Worm (Caenorhabditis elegans) whole organism, L3 larva: ENCODE results near the gene Y54G2A.49.

ENCODE experiments used
- ZK546.5 ChIP-seq: sonication (generic microtip); optimal IDR thresholded peaks from 2 replicates; lab custom pipeline; 2017; ENCODE audit warnings: missing biosample characterization, missing genetic modification characterization
- ama-1 ChIP-seq: fragments of 150-350 bp; optimal IDR thresholded peaks from 2 replicates; lab custom pipeline; 2018
- ceh-82 ChIP-seq: fragments of 150-350 bp; optimal IDR thresholded peaks from 2 replicates; lab custom pipeline; 2014; ENCODE audit warnings: missing biosample characterization, missing genetic modification characterization
- egl-5 ChIP-seq: fragments of 150-350 bp; optimal IDR thresholded peaks from 2 replicates; lab custom pipeline; 2017; ENCODE audit warnings: missing biosample characterization, missing genetic modification reagents, missing genetic modification characterization, inconsistent platforms
- elt-1 ChIP-seq: fragments of 150-350 bp; optimal IDR thresholded peaks from 2 replicates; lab custom pipeline; 2014; ENCODE audit warnings: missing biosample characterization, missing genetic modification characterization
- elt-3 ChIP-seq, 3 experiments: fragments of 150-350 bp in 1 of 3; sonication (generic microtip) in 2 of 3; optimal IDR thresholded peaks; 2 replicates in 2 of 3; 4 replicates in 1 of 3; lab custom pipeline; 2014 to 2017; ENCODE audit warnings: missing biosample characterization in 3 of 3, missing genetic modification characterization in 3 of 3
- fos-1 ChIP-seq: fragments of 150-350 bp; optimal IDR thresholded peaks from 2 replicates; lab custom pipeline; 2014; ENCODE audit warnings: missing biosample characterization, missing genetic modification characterization
- mdl-1 ChIP-seq: fragments of 150-350 bp; optimal IDR thresholded peaks from 2 replicates; lab custom pipeline; 2014; ENCODE audit warnings: missing biosample characterization, missing genetic modification characterization
- nhr-11 ChIP-seq: fragments of 150-350 bp; optimal IDR thresholded peaks from 2 replicates; lab custom pipeline; 2014; ENCODE audit warnings: missing biosample characterization, missing genetic modification characterization
- nhr-12 ChIP-seq: fragments of 150-350 bp; optimal IDR thresholded peaks from 2 replicates; lab custom pipeline; 2014; ENCODE audit warnings: missing biosample characterization, missing genetic modification characterization
- pha-4 ChIP-seq: fragments of 150-350 bp; optimal IDR thresholded peaks from 2 replicates; lab custom pipeline; 2014; ENCODE audit warnings: missing biosample characterization, missing genetic modification reagents, missing genetic modification characterization
- pqm-1 ChIP-seq: fragments of 150-350 bp; optimal IDR thresholded peaks from 2 replicates; lab custom pipeline; 2017; ENCODE audit warnings: missing biosample characterization, missing genetic modification characterization, inconsistent platforms
- sea-2 ChIP-seq: fragments of 150-350 bp; sonication (generic microtip); optimal IDR thresholded peaks from 4 replicates; lab custom pipeline; 2014; ENCODE audit warnings: missing biosample characterization, missing genetic modification reagents, missing genetic modification characterization

ce11 chrIV:2808154-2808553 is 44.9 kb downstream of the Y54G2A.49 start:
- TF ChIP-seq mdl-1, result no peak
- no peak for TF ChIP-seq ama-1 (lab: Kevin White, UChicago)
- TF ChIP-seq fos-1, result no peak
- TF ChIP-seq pha-4 (tag; lab: Kevin White, UChicago), result no peak
- no peak for TF ChIP-seq nhr-11
- no peak for TF ChIP-seq sea-2 (GFP tag; lab: Kevin White, UChicago)
- no peak for TF ChIP-seq nhr-12 (tag; lab: Kevin White, UChicago)
- TF ChIP-seq ceh-82 (tag; lab: Kevin White, UChicago), result no peak
- TF ChIP-seq egl-5 (tag; lab: Kevin White, UChicago), result no peak
- TF ChIP-seq elt-1 (tag; lab: Kevin White, UChicago), result no peak
- TF ChIP-seq ZK546.5 (tag; lab: Kevin White, UChicago), result no peak
- no peak for TF ChIP-seq pqm-1
- no peak for TF ChIP-seq elt-3 (tag; optimal IDR thresholded peaks at IDR 0.05; lab: Kevin White, UChicago)
